Worm (Caenorhabditis elegans) whole organism, midembryonic: Measurements from ENCODE around the gene math-4.

ENCODE experiments used
- T22C8.4 ChIP-seq: fragments of 200-800 bp; sonication (Bioruptor generic); IDR thresholded peaks from 2 replicates; pipeline ENCODE4 v1.3.6; 2022; ENCODE audit warnings: missing genetic modification characterization, missing compliant biosample characterization
- cog-1 ChIP-seq: sonication (generic microtip); optimal IDR thresholded peaks from 2 replicates; lab custom pipeline; 2016; ENCODE audit warnings: missing genetic modification characterization, missing compliant biosample characterization
- flt-1 ChIP-seq: fragments of 200-800 bp; sonication (Bioruptor generic); IDR thresholded peaks from 2 replicates; pipeline ENCODE4 v1.3.6; 2022; ENCODE audit warnings: missing genetic modification characterization, missing compliant biosample characterization
- klf-2 ChIP-seq: fragments of 200-800 bp; sonication (Bioruptor generic); conservative IDR thresholded peaks from 2 replicates; pipeline ENCODE4 v1.3.6; 2022; ENCODE audit warnings: missing genetic modification reagents, missing genetic modification characterization, missing compliant biosample characterization
- med-1 ChIP-seq: sonication (generic microtip); optimal IDR thresholded peaks from 2 replicates; lab custom pipeline; 2017; ENCODE audit warnings: missing genetic modification characterization, mild to moderate bottlenecking, missing compliant biosample characterization, antibody characterized with exemption, missing genetic modification reagents; ENCODE audit not compliant: insufficient read depth
- ref-1 ChIP-seq: fragments of 200-800 bp; sonication (Bioruptor generic); conservative IDR thresholded peaks from 2 replicates; pipeline ENCODE4 v1.3.6; 2022; ENCODE audit warnings: missing genetic modification reagents, missing genetic modification characterization, missing compliant biosample characterization
- tab-1 ChIP-seq: fragments of 200-800 bp; sonication (Bioruptor generic); IDR thresholded peaks from 2 replicates; pipeline ENCODE4 v1.3.6; 2022; ENCODE audit warnings: missing genetic modification characterization, missing compliant biosample characterization
- ztf-23 ChIP-seq: fragments of 200-800 bp; sonication (Bioruptor generic); IDR thresholded peaks from 2 replicates; pipeline ENCODE4 v1.3.6; 2022; ENCODE audit warnings: missing genetic modification reagents, missing genetic modification characterization, missing compliant biosample characterization
- ztf-29 ChIP-seq: fragments of 200-800 bp; sonication (Bioruptor generic); IDR thresholded peaks from 2 replicates; pipeline ENCODE4 v1.3.6; 2022; ENCODE audit warnings: missing genetic modification reagents, missing genetic modification characterization, missing compliant biosample characterization

Gene math-4

DNA sequence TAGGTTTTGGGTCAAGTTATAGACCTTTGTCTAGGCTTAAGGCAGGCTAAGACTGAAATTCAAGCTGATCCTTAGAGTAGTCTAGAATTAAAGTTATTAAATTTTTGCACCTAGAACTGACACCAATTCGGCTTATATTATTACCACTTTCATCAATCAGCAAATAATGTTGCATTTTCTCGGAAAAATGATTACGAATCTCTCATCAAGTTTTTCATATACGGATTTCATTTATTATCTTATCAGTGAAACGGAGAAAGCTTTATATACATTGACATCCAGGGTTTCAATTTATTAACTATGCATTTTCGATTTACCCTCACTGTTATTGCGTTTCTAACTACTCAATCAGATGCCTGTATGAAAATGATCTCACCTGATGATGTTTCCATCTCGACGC lies 41.1 kb downstream of the math-4 start, which contains the start of gene K07G6.1:
K07G6.1 (plus strand) TSS at position 301 of the 400 bp plus-strand sequence.
- TF ChIP-seq klf-2 (no peak), T22C8.4 (GFP tag; lab: Robert Waterston, UW) (no peak), med-1 (GFP tag; lab: Kevin White, UChicago) (no peak), ref-1 (GFP tag; lab: Robert Waterston, UW) (no peak), ztf-23 (GFP tag; lab: Robert Waterston, UW) (no peak), ztf-29 (GFP tag; lab: Robert Waterston, UW) (no peak), tab-1 (GFP tag; lab: Robert Waterston, UW) (no peak), cog-1 (tag; lab: Kevin White, UChicago) (no peak), flt-1 (GFP tag; lab: Robert Waterston, UW) (no peak)

DNA sequence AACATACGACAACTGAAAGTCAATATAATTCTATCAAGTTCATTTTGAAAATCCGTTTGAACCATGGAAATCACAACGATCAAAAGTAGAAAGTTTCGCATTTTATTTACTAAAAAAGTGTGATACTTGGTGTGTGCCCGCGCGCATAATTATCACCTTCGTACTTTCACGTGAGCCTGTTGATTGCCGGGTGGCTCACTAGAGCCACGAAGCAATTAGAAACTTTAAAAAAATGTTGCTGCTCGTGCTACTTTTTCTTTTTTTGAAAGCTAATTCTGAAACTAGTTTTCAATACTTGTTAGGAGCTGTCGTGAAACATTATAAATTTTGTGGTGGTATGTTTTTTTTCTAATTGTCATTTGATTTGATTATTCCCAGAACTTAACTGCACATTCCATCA lies 43.5 kb downstream of the math-4 start, which contains the start of the genes irld-9 and irld-33:
irld-9 (minus strand) TSS at position 101 of the 400 bp plus-strand sequence.
irld-33 (plus strand) TSS at position 209 of the 400 bp plus-strand sequence.
- TF ChIP-seq ztf-29 (GFP tag; lab: Robert Waterston, UW) (no peak), cog-1 (tag; lab: Kevin White, UChicago) (no peak), klf-2 (no peak), ztf-23 (GFP tag; lab: Robert Waterston, UW) (no peak), med-1 (GFP tag; lab: Kevin White, UChicago) (no peak), flt-1 (GFP tag; lab: Robert Waterston, UW) (no peak), ref-1 (GFP tag; lab: Robert Waterston, UW) (no peak), T22C8.4 (GFP tag; lab: Robert Waterston, UW) (no peak), tab-1 (GFP tag; lab: Robert Waterston, UW) (no peak)

DNA sequence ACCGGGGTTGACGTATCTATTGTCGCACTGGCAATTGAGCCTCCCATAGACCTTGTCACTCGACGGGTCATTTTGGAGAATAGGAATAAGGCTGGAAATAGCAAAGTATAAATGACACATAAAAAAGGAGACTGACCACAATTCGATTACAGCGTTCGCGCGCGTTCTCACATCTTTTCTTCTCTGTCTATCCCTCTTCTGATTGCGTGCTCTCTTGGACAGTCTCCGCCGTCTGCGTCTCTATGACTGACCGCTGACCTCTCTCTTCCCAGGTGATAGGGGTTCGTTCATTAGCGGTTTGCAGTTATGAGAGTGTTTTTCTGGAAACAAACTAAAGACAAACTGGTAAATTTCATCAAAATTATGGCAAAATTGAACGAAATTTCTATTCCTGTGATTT lies 46.0 kb downstream of the math-4 start, which contains the start of gene ceh-83:
ceh-83 (minus strand) TSS at position 181 of the 400 bp plus-strand sequence.
- TF ChIP-seq ztf-29 (GFP tag; lab: Robert Waterston, UW): no peak
- TF ChIP-seq med-1 (GFP tag; lab: Kevin White, UChicago): no peak
- TF ChIP-seq tab-1 (GFP tag; lab: Robert Waterston, UW): no peak
- TF ChIP-seq ztf-23 (GFP tag; lab: Robert Waterston, UW): no peak
- no peak for TF ChIP-seq ref-1 (GFP tag; lab: Robert Waterston, UW)
- TF ChIP-seq cog-1 (tag; lab: Kevin White, UChicago): no peak
- TF ChIP-seq klf-2: no peak
- no peak for TF ChIP-seq T22C8.4 (GFP tag; lab: Robert Waterston, UW)
- no peak for TF ChIP-seq flt-1 (GFP tag; lab: Robert Waterston, UW)

DNA sequence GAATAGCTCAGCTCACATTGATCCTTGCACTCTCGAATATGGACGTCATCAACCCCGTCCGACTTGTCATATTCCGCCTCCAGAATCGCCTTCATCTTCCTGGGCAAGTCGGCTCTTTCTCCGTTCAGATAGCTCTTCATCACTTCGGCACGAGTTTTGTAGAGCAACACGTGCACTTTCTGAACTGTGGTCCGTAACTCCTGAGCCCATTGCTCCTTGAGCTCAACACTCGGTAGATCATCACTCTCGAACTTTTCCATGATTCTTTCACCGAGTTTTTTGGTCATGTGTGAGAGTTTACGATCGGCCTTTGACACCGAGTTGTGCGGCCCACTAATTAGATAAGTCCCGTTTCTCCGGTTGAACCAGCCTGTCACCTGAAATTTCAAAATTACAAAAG lies 47.2 kb downstream of the math-4 start:
- no peak for TF ChIP-seq flt-1 (GFP tag; lab: Robert Waterston, UW)
- no peak for TF ChIP-seq T22C8.4 (GFP tag; lab: Robert Waterston, UW)
- no peak for TF ChIP-seq med-1 (GFP tag; lab: Kevin White, UChicago)
- TF ChIP-seq ztf-23 (GFP tag; lab: Robert Waterston, UW): no peak
- no peak for TF ChIP-seq ztf-29 (GFP tag; lab: Robert Waterston, UW)
- no peak for TF ChIP-seq klf-2
- no peak for TF ChIP-seq tab-1 (GFP tag; lab: Robert Waterston, UW)
- TF ChIP-seq cog-1 (tag; lab: Kevin White, UChicago): no peak
- TF ChIP-seq ref-1 (GFP tag; lab: Robert Waterston, UW): no peak

DNA sequence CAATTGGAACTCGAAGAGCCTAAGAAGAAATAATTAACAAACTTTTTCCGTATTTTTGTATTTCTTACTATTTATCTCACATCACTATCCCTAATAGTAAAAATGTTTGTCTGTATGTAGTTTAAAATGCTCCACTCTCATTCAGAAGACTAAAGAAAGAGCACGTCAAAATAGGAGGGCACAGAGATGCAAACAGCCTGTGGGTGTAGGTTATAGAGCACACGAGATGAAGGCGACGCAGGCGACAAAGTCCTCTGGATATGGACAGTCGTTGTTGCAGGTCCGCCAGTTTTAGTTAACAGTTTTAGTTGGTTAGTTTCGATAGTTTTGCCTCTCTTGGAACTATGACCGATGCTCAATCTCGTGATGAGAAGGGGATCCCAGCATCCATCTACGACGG lies 50.4 kb downstream of the math-4 start, which contains the start of gene ceh-82:
ceh-82 (plus strand) TSS at position 301 of the 400 bp plus-strand sequence.
- no peak for TF ChIP-seq ztf-23 (GFP tag; lab: Robert Waterston, UW)
- TF ChIP-seq cog-1 (tag; lab: Kevin White, UChicago): no peak
- TF ChIP-seq flt-1 (GFP tag; lab: Robert Waterston, UW): no peak
- TF ChIP-seq klf-2: no peak
- TF ChIP-seq tab-1 (GFP tag; lab: Robert Waterston, UW): no peak
- no peak for TF ChIP-seq T22C8.4 (GFP tag; lab: Robert Waterston, UW)
- TF ChIP-seq med-1 (GFP tag; lab: Kevin White, UChicago): no peak
- no peak for TF ChIP-seq ref-1 (GFP tag; lab: Robert Waterston, UW)
- TF ChIP-seq ztf-29 (GFP tag; lab: Robert Waterston, UW): no peak

DNA sequence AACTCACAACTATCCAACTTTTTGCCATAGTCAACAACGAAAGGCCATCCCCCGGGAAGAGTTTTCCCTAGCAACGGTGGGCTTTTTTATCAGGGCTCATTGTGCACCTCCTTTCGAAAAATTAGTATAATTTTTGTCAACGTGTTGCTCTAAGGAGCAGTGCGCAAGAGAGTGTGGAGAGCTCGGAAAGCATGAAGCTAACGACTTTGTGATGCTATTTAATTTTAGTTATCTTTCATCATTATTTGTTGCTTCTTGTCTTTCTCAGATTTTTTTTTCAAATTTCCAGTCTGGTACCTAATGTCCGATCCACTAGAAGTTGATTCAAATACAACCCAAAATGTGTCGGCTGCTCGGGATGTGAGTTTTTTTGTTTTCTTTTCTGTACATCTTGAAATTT lies 52.3 kb downstream of the math-4 start, which contains the start of gene ceh-81:
ceh-81 (plus strand) TSS at position 301 of the 400 bp plus-strand sequence.
- no peak for TF ChIP-seq cog-1 (tag; lab: Kevin White, UChicago)
- no peak for TF ChIP-seq ref-1 (GFP tag; lab: Robert Waterston, UW)
- no peak for TF ChIP-seq med-1 (GFP tag; lab: Kevin White, UChicago)
- no peak for TF ChIP-seq ztf-29 (GFP tag; lab: Robert Waterston, UW)
- no peak for TF ChIP-seq ztf-23 (GFP tag; lab: Robert Waterston, UW)
- TF ChIP-seq T22C8.4 (GFP tag; lab: Robert Waterston, UW): no peak
- TF ChIP-seq tab-1 (GFP tag; lab: Robert Waterston, UW): no peak
- no peak for TF ChIP-seq klf-2
- no peak for TF ChIP-seq flt-1 (GFP tag; lab: Robert Waterston, UW)
